Worm (Caenorhabditis elegans): ENCODE results near the gene srv-32.
A peak's percentile ranks its signal among the peaks of the same experiment; 100 is the strongest.

Gene srv-32

DNA sequence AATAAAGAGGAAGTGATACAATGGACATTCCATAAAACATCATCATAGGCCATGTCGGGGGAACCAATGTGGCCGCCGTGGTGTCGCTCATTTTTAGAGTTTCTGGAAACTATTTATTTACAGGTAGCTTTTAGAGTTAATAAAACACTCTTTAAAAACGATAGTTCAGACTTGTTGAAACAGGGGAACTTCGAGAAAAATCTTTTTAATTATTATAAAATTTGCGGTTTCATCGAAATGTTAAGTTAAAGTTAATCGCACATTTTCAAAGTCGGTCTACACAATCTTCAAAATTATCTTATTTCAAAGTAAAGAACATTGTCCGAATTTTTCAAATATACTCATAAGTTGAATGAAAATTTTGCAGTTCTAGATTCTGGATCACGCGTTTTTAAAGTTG is 2.2 kb upstream of the srv-32 start, which contains the start of gene ops-1:
Gene ops-1 (minus strand): TSS at position 101 of the 400 bp plus-strand sequence.
- TF ChIP-seq nhr-28 (tag; optimal IDR thresholded peaks at IDR 0.05) (no peak), ceh-28 (tag; optimal IDR thresholded peaks at IDR 0.05) (no peak), lin-15B (tag; optimal IDR thresholded peaks at IDR 0.05) (no peak), nhr-11 (tag; optimal IDR thresholded peaks at IDR 0.05) (no peak), elt-2 (tag; optimal IDR thresholded peaks at IDR 0.05) (no peak), fkh-2 (tag; optimal IDR thresholded peaks at IDR 0.05) (no peak), nhr-67 (tag; optimal IDR thresholded peaks at IDR 0.05) (no peak), nhr-43 (tag; optimal IDR thresholded peaks at IDR 0.05; ENCODE audit: poor library complexity, severe bottlenecking) (no peak), ztf-4 (tag; optimal IDR thresholded peaks at IDR 0.05) (no peak), egl-27 (tag; optimal IDR thresholded peaks at IDR 0.05) (no peak), nhr-12 (tag; optimal IDR thresholded peaks at IDR 0.05) (no peak), nhr-237 (tag; optimal IDR thresholded peaks at IDR 0.05) (no peak), mml-1 (tag; optimal IDR thresholded peaks at IDR 0.05) (no peak), pqm-1 (tag; optimal IDR thresholded peaks at IDR 0.05) (no peak)

DNA sequence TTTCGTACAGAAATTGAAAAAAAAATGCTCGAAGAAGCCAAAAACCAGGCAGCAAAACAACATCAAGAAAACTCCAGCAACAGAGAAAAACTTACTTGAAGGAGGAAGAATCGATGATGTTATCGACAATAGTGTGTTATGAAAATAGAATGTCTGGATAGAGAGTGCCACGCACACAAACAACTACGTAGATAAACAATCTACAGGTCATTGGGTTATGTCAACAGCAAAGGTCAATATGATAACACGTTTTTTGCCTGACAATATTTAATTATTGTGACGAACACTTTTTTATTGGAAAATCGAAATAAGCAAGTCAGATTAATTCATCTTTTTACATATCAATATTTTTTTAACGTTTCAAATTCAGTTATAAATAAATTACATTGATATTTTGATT is 2.7 kb downstream of the srv-32 start, which contains the start of gene sams-5:
Gene sams-5 (minus strand): TSS at position 131 of the 400 bp plus-strand sequence.
- TF ChIP-seq nhr-76 (tag; optimal IDR thresholded peaks at IDR 0.05) (no peak), fos-1 (tag; optimal IDR thresholded peaks at IDR 0.05) (no peak), daf-12 (tag; optimal IDR thresholded peaks at IDR 0.05) (no peak), ceh-82 (tag; optimal IDR thresholded peaks at IDR 0.05) (no peak), pha-4 (tag; optimal IDR thresholded peaks at IDR 0.05) (peak; percentile 72), jun-1 (tag; optimal IDR thresholded peaks at IDR 0.05) (no peak), ceh-28 (tag; optimal IDR thresholded peaks at IDR 0.05) (no peak)

DNA sequence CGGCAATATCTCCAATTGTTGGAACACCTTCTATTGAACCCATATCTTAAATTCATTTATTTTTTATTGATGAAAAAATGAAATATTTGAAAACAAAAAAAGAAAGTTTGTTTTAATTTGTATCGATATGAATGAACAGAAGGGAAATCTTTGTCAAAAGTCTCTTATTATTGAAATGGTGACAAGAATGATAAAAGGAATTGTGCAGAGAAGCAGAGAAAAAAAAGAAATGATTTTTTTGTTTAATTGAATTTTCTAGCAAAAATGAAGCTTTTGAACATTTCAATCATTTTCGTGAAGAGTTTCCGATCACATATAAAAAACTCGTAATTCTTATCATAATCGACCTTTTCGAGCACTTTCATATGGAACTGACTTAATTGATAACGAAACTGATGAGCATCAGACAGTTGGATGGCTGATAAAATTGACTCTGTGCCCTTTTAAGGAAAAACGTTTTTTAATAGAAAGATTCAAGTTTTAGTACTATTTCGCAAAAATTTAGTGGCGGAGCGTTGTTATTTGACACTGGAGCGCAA is 6.3 kb downstream of the srv-32 start, which contains the start of the genes aat-4 and T13A10.1:
Gene aat-4 (minus strand): TSS at position 51 of the 539 bp plus-strand sequence.
Gene T13A10.1 (plus strand): TSS at position 411 of the 539 bp plus-strand sequence.
- no peak for TF ChIP-seq nhr-25 (tag; optimal IDR thresholded peaks at IDR 0.05)
- no peak for TF ChIP-seq zag-1 (tag; optimal IDR thresholded peaks at IDR 0.05)
- TF ChIP-seq pha-4 (tag; optimal IDR thresholded peaks at IDR 0.05) = no peak
- TF ChIP-seq nhr-28 (tag; optimal IDR thresholded peaks at IDR 0.05) = no peak
- TF ChIP-seq nhr-12 (tag; optimal IDR thresholded peaks at IDR 0.05) = no peak
- no peak for TF ChIP-seq lin-15B (tag; optimal IDR thresholded peaks at IDR 0.05)
- no peak for TF ChIP-seq ztf-4 (tag; optimal IDR thresholded peaks at IDR 0.05)
- no peak for TF ChIP-seq nhr-237 (tag; optimal IDR thresholded peaks at IDR 0.05)
- no peak for TF ChIP-seq egl-27 (tag; optimal IDR thresholded peaks at IDR 0.05)
- TF ChIP-seq lin-39 (tag; optimal IDR thresholded peaks at IDR 0.05) = no peak
- TF ChIP-seq nhr-77 (tag; optimal IDR thresholded peaks at IDR 0.05) = no peak
- TF ChIP-seq ceh-16 (tag; optimal IDR thresholded peaks at IDR 0.05) = no peak
- peak; percentile 60 for TF ChIP-seq pqm-1 (tag; optimal IDR thresholded peaks at IDR 0.05)
- peak; percentile 85 for TF ChIP-seq elt-2 (tag; optimal IDR thresholded peaks at IDR 0.05)

DNA sequence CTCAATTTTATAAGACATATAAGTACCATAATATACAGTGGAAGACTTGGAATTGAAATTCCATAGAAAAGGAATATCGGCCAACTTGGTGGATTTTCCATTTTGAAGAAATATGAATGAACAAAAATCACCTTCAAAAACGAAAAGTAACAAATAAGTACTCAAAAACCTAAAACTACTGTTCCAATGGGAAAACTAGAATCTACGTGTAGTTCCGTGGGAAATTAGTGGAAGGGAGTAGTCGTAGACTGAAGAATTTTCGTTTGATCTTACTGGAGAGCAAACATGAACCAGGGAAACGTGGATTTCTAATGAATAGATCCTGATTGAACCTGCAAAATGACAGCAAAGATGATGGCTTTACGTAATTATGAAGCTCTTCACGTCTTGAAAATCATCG is 10.1 kb downstream of the srv-32 start, which contains the start of gene srv-31:
Gene srv-31 (minus strand): TSS at position 101 of the 400 bp plus-strand sequence.
- TF ChIP-seq elt-3 (tag; optimal IDR thresholded peaks at IDR 0.05) = no peak
- no peak for TF ChIP-seq unc-39 (tag; optimal IDR thresholded peaks at IDR 0.05)
- TF ChIP-seq pqm-1 (tag; optimal IDR thresholded peaks at IDR 0.05) = no peak
- TF ChIP-seq nhr-28 (tag; optimal IDR thresholded peaks at IDR 0.05) = no peak
- no peak for TF ChIP-seq pha-4 (tag; optimal IDR thresholded peaks at IDR 0.05)
- TF ChIP-seq lin-39 (tag; optimal IDR thresholded peaks at IDR 0.05) = no peak
- TF ChIP-seq ceh-28 (tag; optimal IDR thresholded peaks at IDR 0.05) = no peak
- TF ChIP-seq nhr-11 (tag; optimal IDR thresholded peaks at IDR 0.05) = no peak
- TF ChIP-seq sea-2 (GFP tag; optimal IDR thresholded peaks at IDR 0.05) = no peak
- no peak for TF ChIP-seq jun-1 (tag; optimal IDR thresholded peaks at IDR 0.05)
- TF ChIP-seq fkh-2 (tag; optimal IDR thresholded peaks at IDR 0.05) = no peak
- TF ChIP-seq snpc-4 (tag; optimal IDR thresholded peaks at IDR 0.05) = no peak
- no peak for TF ChIP-seq R02D3.7 (tag; optimal IDR thresholded peaks at IDR 0.05)
- TF ChIP-seq nfya-1 (tag; optimal IDR thresholded peaks at IDR 0.05; ENCODE audit: insufficient read depth) = no peak
- TF ChIP-seq mdl-1 (tag; optimal IDR thresholded peaks at IDR 0.05) = no peak
- TF ChIP-seq ztf-11 (tag; optimal IDR thresholded peaks at IDR 0.05) = no peak
- no peak for TF ChIP-seq ztf-4 (tag; optimal IDR thresholded peaks at IDR 0.05)
- no peak for TF ChIP-seq skn-1 (tag; optimal IDR thresholded peaks at IDR 0.05)
- no peak for TF ChIP-seq ama-1 (optimal IDR thresholded peaks at IDR 0.05)
- TF ChIP-seq nhr-76 (tag; optimal IDR thresholded peaks at IDR 0.05) = no peak
